Worm (Caenorhabditis elegans): Measurements from ENCODE around the gene amt-1.

amt-1 gene

DNA sequence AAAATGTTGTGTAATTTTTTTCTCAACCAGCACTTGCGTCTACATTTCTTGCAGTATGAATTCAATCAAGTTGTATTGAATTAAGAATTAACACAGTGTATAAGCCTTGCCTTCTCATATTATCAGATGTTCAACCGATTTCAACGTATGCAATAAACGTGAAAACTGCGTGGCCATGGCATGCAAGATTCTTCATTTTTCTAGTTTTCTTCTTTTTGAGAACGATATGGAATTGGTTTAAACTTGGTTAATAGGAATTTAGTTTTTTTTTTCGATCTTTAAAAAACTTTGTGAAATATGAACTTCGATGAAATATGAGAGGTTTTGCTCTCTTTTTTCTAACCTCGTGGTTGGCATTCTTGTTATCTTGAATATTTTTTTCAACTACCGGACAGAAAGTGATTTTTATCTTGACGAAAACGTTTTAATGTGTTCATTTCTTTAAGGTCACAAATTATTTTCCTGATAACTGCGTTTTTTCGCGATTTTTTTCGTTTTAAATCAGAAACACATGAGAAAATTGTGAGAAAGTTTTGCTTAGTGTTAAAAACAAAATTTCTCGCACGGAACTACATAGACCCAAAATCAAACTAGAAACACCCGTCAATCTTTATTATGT, 40.7 kb upstream of the amt-1 start:
- no peak for TF ChIP-seq attf-5 (GFP tag; optimal IDR thresholded peaks at IDR 0.05)
- no peak for TF ChIP-seq ets-4 (GFP tag; optimal IDR thresholded peaks at IDR 0.05)
- no peak for TF ChIP-seq nhr-179 (tag; optimal IDR thresholded peaks at IDR 0.05)
- TF ChIP-seq nhr-80 (tag; optimal IDR thresholded peaks at IDR 0.05): peak; percentile 77
- TF ChIP-seq lin-40 (tag; optimal IDR thresholded peaks at IDR 0.05): peak; percentile 16
- no peak for TF ChIP-seq K12H6.12 (tag; optimal IDR thresholded peaks at IDR 0.05)
- TF ChIP-seq ceh-27 (GFP tag; optimal IDR thresholded peaks at IDR 0.05): no peak

- TF ChIP-seq mcd-1 (GFP tag; IDR thresholded peaks at IDR 0.05): peak; percentile 38; the same call in 1 of the 2 replicates
- TF ChIP-seq lin-35 (GFP tag; optimal IDR thresholded peaks at IDR 0.05): no peak
- TF ChIP-seq mes-4 (tag; optimal IDR thresholded peaks at IDR 0.05): no peak
- TF ChIP-seq ztf-18 (tag; optimal IDR thresholded peaks at IDR 0.05): no peak
- TF ChIP-seq B0035.1 (tag; optimal IDR thresholded peaks at IDR 0.05): no peak
- TF ChIP-seq F57A8.1 (GFP tag; optimal IDR thresholded peaks at IDR 0.05): no peak
- TF ChIP-seq tlf-1 (GFP tag; optimal IDR thresholded peaks at IDR 0.05): peak; percentile 66
- peak; percentile 53 for TF ChIP-seq madf-10 (tag; optimal IDR thresholded peaks at IDR 0.05)
- TF ChIP-seq aptf-3 (GFP tag; IDR thresholded peaks at IDR 0.05): no peak
- no peak for TF ChIP-seq Y79H2A.3 (GFP tag; conservative IDR thresholded peaks at IDR 0.05)
- TF ChIP-seq B0261.1 (tag; optimal IDR thresholded peaks at IDR 0.05): no peak
- TF ChIP-seq ama-1 (optimal IDR thresholded peaks at IDR 0.05): no peak
- TF ChIP-seq ama-1 (GFP tag; optimal IDR thresholded peaks at IDR 0.05): no peak
- TF ChIP-seq repo-1 (tag; optimal IDR thresholded peaks at IDR 0.05): peak; percentile 63
- peak; percentile 90 for TF ChIP-seq F22D6.2 (tag; optimal IDR thresholded peaks at IDR 0.05)
- peak; percentile 69 for TF ChIP-seq B0336.3 (GFP tag; IDR thresholded peaks at IDR 0.05)
- TF ChIP-seq dpff-1 (tag; optimal IDR thresholded peaks at IDR 0.05): no peak
- no peak for TF ChIP-seq Y56A3A.18 (GFP tag; IDR thresholded peaks at IDR 0.05)
- no peak for TF ChIP-seq bed-2 (GFP tag; IDR thresholded peaks at IDR 0.05)
- peak; percentile 91 for TF ChIP-seq atf-7 (tag; optimal IDR thresholded peaks at IDR 0.05)
- TF ChIP-seq fkh-3 (tag; optimal IDR thresholded peaks at IDR 0.05): no peak
- TF ChIP-seq lsl-1 (GFP tag; optimal IDR thresholded peaks at IDR 0.05): no peak
- no peak for TF ChIP-seq hlh-12 (tag; optimal IDR thresholded peaks at IDR 0.05)
- no peak for TF ChIP-seq lin-26 (GFP tag; IDR thresholded peaks at IDR 0.05)
- TF ChIP-seq hrde-1 (tag; optimal IDR thresholded peaks at IDR 0.05; ENCODE audit: borderline replicate concordance): no peak
- no peak for TF ChIP-seq athp-1 (tag; optimal IDR thresholded peaks at IDR 0.05)
- TF ChIP-seq hsf-1 (GFP tag; IDR thresholded peaks at IDR 0.05): no peak
- no peak for TF ChIP-seq nfya-1 (tag; optimal IDR thresholded peaks at IDR 0.05; ENCODE audit: borderline replicate concordance, insufficient read depth)
- no peak for TF ChIP-seq B0019.2 (GFP tag; conservative IDR thresholded peaks at IDR 0.05)
- peak; percentile 82 for TF ChIP-seq nfyb-1 (GFP tag; IDR thresholded peaks at IDR 0.05)
- TF ChIP-seq ztf-28 (GFP tag; IDR thresholded peaks at IDR 0.05): no peak
- TF ChIP-seq madf-3 (GFP tag; IDR thresholded peaks at IDR 0.05): no peak
- no peak for TF ChIP-seq mxl-1 (tag; optimal IDR thresholded peaks at IDR 0.05)
- no peak for TF ChIP-seq snpc-1.3 (tag; optimal IDR thresholded peaks at IDR 0.05; ENCODE audit: insufficient read depth)
- peak; percentile 84 for TF ChIP-seq let-607 (tag; optimal IDR thresholded peaks at IDR 0.05)
- TF ChIP-seq nhr-90 (tag; optimal IDR thresholded peaks at IDR 0.05): peak; percentile 72
- no peak for TF ChIP-seq nfya-2 (GFP tag; IDR thresholded peaks at IDR 0.05)
- TF ChIP-seq F49E8.2 (tag; optimal IDR thresholded peaks at IDR 0.05; ENCODE audit: insufficient read depth): no peak
- TF ChIP-seq pha-4 (tag; optimal IDR thresholded peaks at IDR 0.05): no peak
- no peak for TF ChIP-seq hlh-26 (GFP tag; conservative IDR thresholded peaks at IDR 0.05)
These were observed 39.0 kb upstream of the amt-1 start, which contains the start of gene nhr-35 for ce11 chrX:4532160-4532741. TSS of gene nhr-35 (plus strand) at chrX:4532691.
